Fruit fly (Drosophila melanogaster): ENCODE data around the gene mah.
A peak's percentile ranks its signal among the peaks of the same experiment; 100 is the strongest.

The mah gene

dm6 chr3R:24944920-24945853, 2.2 kb upstream of the mah start, which contains the start of the genes ssh and Nmnat (continued):
- peak; percentile 77; the same call in 1 of the 2 replicates for TF ChIP-seq sna (GFP tag; IDR thresholded peaks at IDR 0.05; ENCODE audit: partially characterized antibody)
- TF ChIP-seq grn (GFP tag; optimal IDR thresholded peaks at IDR 0.05): no peak
- peak; percentile 8 for TF ChIP-seq CG13123 (GFP tag; optimal IDR thresholded peaks at IDR 0.05)
- peak; percentile 19 for TF ChIP-seq her (GFP tag; optimal IDR thresholded peaks at IDR 0.05)
- peak; percentile 24 for TF ChIP-seq CG12744 (GFP tag; optimal IDR thresholded peaks at IDR 0.05)
- TF ChIP-seq Hey (tag; optimal IDR thresholded peaks at IDR 0.05): no peak
- TF ChIP-seq Hmr (GFP tag; optimal IDR thresholded peaks at IDR 0.05): no peak
- TF ChIP-seq p53 (GFP tag; optimal IDR thresholded peaks at IDR 0.05): no peak
- TF ChIP-seq CG11504 (tag; optimal IDR thresholded peaks at IDR 0.05): no peak
- no peak for TF ChIP-seq CG3065 (GFP tag; optimal IDR thresholded peaks at IDR 0.05)
- no peak for TF ChIP-seq CG3726 (GFP tag; IDR thresholded peaks at IDR 0.05)
- no peak for TF ChIP-seq chn (GFP tag; optimal IDR thresholded peaks at IDR 0.05)
- peak; percentile 40 for TF ChIP-seq Dp (GFP tag; optimal IDR thresholded peaks at IDR 0.05)
- TF ChIP-seq dm (GFP tag; optimal IDR thresholded peaks at IDR 0.05): peak; percentile 40
- TF ChIP-seq insv (GFP tag; optimal IDR thresholded peaks at IDR 0.05): peak; percentile 49 to 84
- TF ChIP-seq dysf (GFP tag; IDR thresholded peaks at IDR 0.05): peak; percentile 17; the same call in 1 of the 3 replicates
- TF ChIP-seq CG33213 (GFP tag; optimal IDR thresholded peaks at IDR 0.05): peak; percentile 57
- TF ChIP-seq CG43689 (GFP tag; IDR thresholded peaks at IDR 0.05): no peak
- peak; percentile 91 for TF ChIP-seq HLH4C (GFP tag; IDR thresholded peaks at IDR 0.05; ENCODE audit: partially characterized antibody)
- peak; percentile 65; the same call in 1 of the 2 replicates for TF ChIP-seq tna (GFP tag; IDR thresholded peaks at IDR 0.05; ENCODE audit: partially characterized antibody)
- TF ChIP-seq CG10543 (GFP tag; optimal IDR thresholded peaks at IDR 0.05): peak; percentile 29
- no peak for TF ChIP-seq CG3838 (GFP tag; optimal IDR thresholded peaks at IDR 0.05)
- TF ChIP-seq CG9797 (GFP tag; optimal IDR thresholded peaks at IDR 0.05): peak; percentile 61
- peak; percentile 11 for TF ChIP-seq CG10654 (GFP tag; optimal IDR thresholded peaks at IDR 0.05)
- no peak for TF ChIP-seq vvl (GFP tag; IDR thresholded peaks at IDR 0.05)
- TF ChIP-seq ash1 (GFP tag; optimal IDR thresholded peaks at IDR 0.05): no peak
- TF ChIP-seq sima (GFP tag; optimal IDR thresholded peaks at IDR 0.05): no peak
- TF ChIP-seq CoRest (tag; optimal IDR thresholded peaks at IDR 0.05): peak; percentile 52
- no peak for TF ChIP-seq da (GFP tag; optimal IDR thresholded peaks at IDR 0.05)
- TF ChIP-seq sqz (GFP tag; optimal IDR thresholded peaks at IDR 0.05): no peak
- no peak for TF ChIP-seq crc (GFP tag; optimal IDR thresholded peaks at IDR 0.05)
- no peak for TF ChIP-seq CG17359 (tag; optimal IDR thresholded peaks at IDR 0.05)
- peak; percentile 34 for TF ChIP-seq gfzf (GFP tag; optimal IDR thresholded peaks at IDR 0.05)
- TF ChIP-seq Usf (GFP tag; optimal IDR thresholded peaks at IDR 0.05): no peak
- TF ChIP-seq CG2199 (GFP tag; IDR thresholded peaks at IDR 0.05): no peak
- TF ChIP-seq slbo (GFP tag; IDR thresholded peaks at IDR 0.05): peak; percentile 52
- peak; percentile 17 for TF ChIP-seq Lhr (GFP tag; optimal IDR thresholded peaks at IDR 0.05)
- TF ChIP-seq CG9609 (GFP tag; optimal IDR thresholded peaks at IDR 0.05): peak; percentile 9
- no peak for TF ChIP-seq fd64A (GFP tag; optimal IDR thresholded peaks at IDR 0.05)
- peak; percentile 84 for TF ChIP-seq mld (GFP tag; IDR thresholded peaks at IDR 0.05; ENCODE audit: partially characterized antibody)
- peak; percentile 31 for TF ChIP-seq az2 (GFP tag; optimal IDR thresholded peaks at IDR 0.05)
- TF ChIP-seq al (GFP tag; IDR thresholded peaks at IDR 0.05): 0 out of 2 replicates have a peak, but pooled peaks have one; percentile 36
- TF ChIP-seq bowl (GFP tag; IDR thresholded peaks at IDR 0.05): no peak
- TF ChIP-seq CG16863 (GFP tag; optimal IDR thresholded peaks at IDR 0.05): no peak
- no peak for TF ChIP-seq pita (GFP tag; optimal IDR thresholded peaks at IDR 0.05)
- TF ChIP-seq nau (GFP tag; optimal IDR thresholded peaks at IDR 0.05): no peak
- peak; percentile 65 for TF ChIP-seq stwl (tag; optimal IDR thresholded peaks at IDR 0.05)
- peak; percentile 66 for TF ChIP-seq CG9932 (GFP tag; IDR thresholded peaks at IDR 0.05)

Measured in whole organism, embryonic.